Fruit fly (Drosophila melanogaster): ENCODE measurements around the gene Sgp.

DNA sequence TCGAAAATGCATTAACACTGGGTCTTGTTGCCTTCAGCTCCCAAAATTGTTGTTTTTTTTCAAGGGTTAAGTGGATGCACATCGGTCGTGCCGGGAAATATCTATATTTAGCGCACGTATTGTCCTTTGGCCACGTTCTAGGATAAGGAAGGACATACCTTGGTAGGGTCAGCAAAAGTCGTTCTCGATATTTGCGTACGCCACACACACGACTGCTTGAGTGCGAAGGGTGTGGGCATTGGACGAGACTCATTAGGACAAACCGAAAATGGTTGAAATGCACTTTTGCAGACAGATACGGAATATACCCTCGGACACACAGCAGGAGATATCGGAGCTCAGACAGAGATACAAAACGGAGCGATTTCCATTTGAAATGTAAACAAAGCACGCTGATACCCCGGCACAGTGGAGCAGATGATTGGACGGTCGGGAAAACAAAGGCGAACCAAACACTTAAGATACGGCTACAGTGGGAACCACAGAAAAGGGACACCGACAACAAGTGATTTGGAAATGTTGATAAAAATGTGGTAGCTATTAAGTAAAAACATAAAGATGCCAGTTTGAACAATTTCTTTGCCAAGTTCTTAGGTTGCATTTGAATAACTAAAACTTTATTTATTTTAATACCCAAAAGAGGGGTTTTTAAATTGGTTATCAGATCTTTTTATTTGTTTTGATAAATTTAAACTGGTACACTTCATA, 26.1 kb downstream of the Sgp start:
- no peak for TF ChIP-seq h (optimal IDR thresholded peaks at IDR 0.05)
- no peak for TF ChIP-seq Myc (optimal IDR thresholded peaks at IDR 0.05)

All from Kc167 (cell line).